Fruit fly (Drosophila melanogaster): ENCODE data around the gene Rh6.

Rh6 gene

dm6 chr3R:15467991-15468764 is 14.8 kb upstream of the Rh6 start (continued):
- TF ChIP-seq CG33557 (GFP tag; optimal IDR thresholded peaks at IDR 0.05) (no peak), Fer3 (tag; optimal IDR thresholded peaks at IDR 0.05) (no peak), Med (GFP tag) (peak; percentile 16), CG10979 (tag; optimal IDR thresholded peaks at IDR 0.05) (peak; percentile 84), CG17568 (GFP tag; optimal IDR thresholded peaks at IDR 0.05) (no peak), CG10959 (GFP tag; IDR thresholded peaks at IDR 0.05) (no peak), ab (GFP tag; optimal IDR thresholded peaks at IDR 0.05) (no peak), CG6813 (GFP tag; optimal IDR thresholded peaks at IDR 0.05) (no peak), CG14965 (GFP tag; optimal IDR thresholded peaks at IDR 0.05; ENCODE audit: borderline replicate concordance) (no peak), CG6272 (GFP tag; IDR thresholded peaks at IDR 0.05) (no peak), CG15269 (tag; optimal IDR thresholded peaks at IDR 0.05) (no peak), rib (GFP tag; IDR thresholded peaks at IDR 0.05) (no peak), CG2129 (GFP tag; IDR thresholded peaks at IDR 0.05; ENCODE audit: partially characterized antibody) (no peak), CG4282 (GFP tag; optimal IDR thresholded peaks at IDR 0.05) (no peak)

- TF ChIP-seq Meics (GFP tag; optimal IDR thresholded peaks at IDR 0.05), result peak; percentile 31
- no peak for TF ChIP-seq CG3163 (GFP tag; optimal IDR thresholded peaks at IDR 0.05)
- peak; percentile 27; the same call in 1 of the 2 replicates for TF ChIP-seq Rfx (GFP tag; IDR thresholded peaks at IDR 0.05)
- peak; percentile 17 for TF ChIP-seq CG2678 (tag; optimal IDR thresholded peaks at IDR 0.05)
- TF ChIP-seq CG32532 (GFP tag; IDR thresholded peaks at IDR 0.05), result peak; percentile 40; the same call in 1 of the 2 replicates
- peak; percentile 29 for TF ChIP-seq gem (tag; optimal IDR thresholded peaks at IDR 0.05)
- TF ChIP-seq lab (GFP tag; optimal IDR thresholded peaks at IDR 0.05), result peak; percentile 31
- TF ChIP-seq sens (GFP tag), result peak; percentile 16
- TF ChIP-seq CG1603 (tag; optimal IDR thresholded peaks at IDR 0.05), result no peak
- peak; percentile 46; the same call in 2 of the 3 replicates for TF ChIP-seq row (GFP tag; IDR thresholded peaks at IDR 0.05)
- peak; percentile 22; the same call in 1 of the 2 replicates for TF ChIP-seq lmd (GFP tag; IDR thresholded peaks at IDR 0.05)
- TF ChIP-seq CG2120 (GFP tag; optimal IDR thresholded peaks at IDR 0.05), result peak; percentile 51
- peak; percentile 27 for TF ChIP-seq CG7839 (tag; optimal IDR thresholded peaks at IDR 0.05)
- peak; percentile 20 for TF ChIP-seq CG11504 (tag; optimal IDR thresholded peaks at IDR 0.05)
- peak; percentile 17 for TF ChIP-seq lilli (GFP tag; optimal IDR thresholded peaks at IDR 0.05)
- peak; percentile 2 for TF ChIP-seq Fer3 (tag; optimal IDR thresholded peaks at IDR 0.05)
- no peak for TF ChIP-seq H15 (GFP tag; IDR thresholded peaks at IDR 0.05)
- TF ChIP-seq grau (tag; optimal IDR thresholded peaks at IDR 0.05), result peak; percentile 34
- peak; percentile 6 for TF ChIP-seq zfh2 (GFP tag; optimal IDR thresholded peaks at IDR 0.05)
- TF ChIP-seq sd (tag; optimal IDR thresholded peaks at IDR 0.05), result peak; percentile 70
- TF ChIP-seq gcm2 (GFP tag; optimal IDR thresholded peaks at IDR 0.05), result no peak
- TF ChIP-seq slbo (GFP tag; IDR thresholded peaks at IDR 0.05), result peak; percentile 33; the same call in 1 of the 2 replicates
- TF ChIP-seq D19A (tag; optimal IDR thresholded peaks at IDR 0.05), result peak; percentile 73
- peak; percentile 58 for TF ChIP-seq Med (GFP tag)
- TF ChIP-seq CG14014 (GFP tag; IDR thresholded peaks at IDR 0.05), result 0 out of 2 replicates have a peak, but pooled peaks have one; percentile 7
- TF ChIP-seq CG9932 (GFP tag; IDR thresholded peaks at IDR 0.05), result peak; percentile 38; the same call in 1 of the 2 replicates
- peak; percentile 9 for TF ChIP-seq Oli (tag; optimal IDR thresholded peaks at IDR 0.05)
- no peak for TF ChIP-seq Oaz (GFP tag; IDR thresholded peaks at IDR 0.05)
- TF ChIP-seq dysf (GFP tag; IDR thresholded peaks at IDR 0.05), result peak; percentile 40; the same call in 2 of the 3 replicates
- peak; percentile 10 for TF ChIP-seq CG2712 (tag; optimal IDR thresholded peaks at IDR 0.05)
- TF ChIP-seq vvl (GFP tag; IDR thresholded peaks at IDR 0.05), result no peak
- no peak for TF ChIP-seq CG33213 (GFP tag; optimal IDR thresholded peaks at IDR 0.05)
- TF ChIP-seq kni (GFP tag; optimal IDR thresholded peaks at IDR 0.05), result no peak
Observed at dm6 chr3R:15471742-15472141, 11.2 kb upstream of the Rh6 start.
